Worm (Caenorhabditis elegans) whole organism, L2 larva: Measurements from ENCODE around the gene C33C12.1.
A peak's percentile ranks its signal among the peaks of the same experiment; 100 is the strongest.

Experiments used
- C34F6.9 ChIP-seq: fragments of 150-350 bp; optimal IDR thresholded peaks from 2 replicates; lab custom pipeline; 2014; ENCODE audit warnings: missing biosample characterization, missing genetic modification characterization
- F13H6.1 ChIP-seq: sonication (generic microtip); optimal IDR thresholded peaks from 2 replicates; lab custom pipeline; 2016; ENCODE audit warnings: missing genetic modification characterization, missing compliant biosample characterization
- Y55F3AM.14 ChIP-seq: fragments of 200-800 bp; sonication (Bioruptor generic); optimal IDR thresholded peaks from 2 replicates; lab custom pipeline; 2018; ENCODE audit warnings: mild to moderate bottlenecking, missing genetic modification characterization, missing compliant biosample characterization
- ZK546.5 ChIP-seq: sonication (generic microtip); optimal IDR thresholded peaks from 2 replicates; lab custom pipeline; 2017; ENCODE audit warnings: missing biosample characterization, missing genetic modification characterization
- aly-2 ChIP-seq: fragments of 150-350 bp; optimal IDR thresholded peaks from 2 replicates; lab custom pipeline; 2014; ENCODE audit warnings: missing biosample characterization, missing genetic modification characterization
- ama-1 ChIP-seq: fragments of 150-350 bp; optimal IDR thresholded peaks from 2 replicates; lab custom pipeline; 2018; ENCODE audit warnings: inconsistent platforms
- ceh-16 ChIP-seq: fragments of 150-350 bp; optimal IDR thresholded peaks from 2 replicates; lab custom pipeline; 2014; ENCODE audit warnings: missing biosample characterization, missing genetic modification characterization
- crh-2 ChIP-seq: sonication (generic microtip); optimal IDR thresholded peaks from 2 replicates; lab custom pipeline; 2017; ENCODE audit warnings: missing biosample characterization, missing genetic modification characterization
- dmd-4 ChIP-seq: sonication (generic microtip); optimal IDR thresholded peaks from 2 replicates; lab custom pipeline; 2017; ENCODE audit warnings: missing biosample characterization, missing genetic modification characterization
- egl-27 ChIP-seq: sonication (generic microtip); optimal IDR thresholded peaks from 3 replicates; lab custom pipeline; 2017; ENCODE audit warnings: missing biosample characterization, missing genetic modification reagents, missing genetic modification characterization
- elt-1 ChIP-seq: fragments of 150-350 bp; optimal IDR thresholded peaks from 2 replicates; lab custom pipeline; 2014; ENCODE audit warnings: missing biosample characterization, missing genetic modification characterization
- elt-3 ChIP-seq: sonication (generic microtip); optimal IDR thresholded peaks from 2 replicates; lab custom pipeline; 2017; ENCODE audit warnings: missing biosample characterization, missing genetic modification characterization
- fos-1 ChIP-seq: fragments of 150-350 bp; optimal IDR thresholded peaks from 2 replicates; lab custom pipeline; 2014; ENCODE audit warnings: missing biosample characterization, missing genetic modification characterization
- gmeb-1 ChIP-seq: fragments of 150-350 bp; optimal IDR thresholded peaks from 2 replicates; lab custom pipeline; 2014; ENCODE audit warnings: missing biosample characterization, missing genetic modification characterization
- lin-11 ChIP-seq: fragments of 150-350 bp; sonication (generic microtip); optimal IDR thresholded peaks from 2 replicates; lab custom pipeline; 2014; ENCODE audit warnings: missing biosample characterization, missing genetic modification characterization, inconsistent platforms, mixed read lengths
- lin-13 ChIP-seq: fragments of 150-350 bp; optimal IDR thresholded peaks from 2 replicates; lab custom pipeline; 2014; ENCODE audit warnings: missing biosample characterization, missing genetic modification reagents, missing genetic modification characterization
- lin-39 ChIP-seq: fragments of 150-350 bp; optimal IDR thresholded peaks from 2 replicates; lab custom pipeline; 2014; ENCODE audit warnings: missing biosample characterization, missing genetic modification reagents, missing genetic modification characterization
- lsy-2 ChIP-seq, 2 experiments: fragments of 150-350 bp in 1 of 2; sonication (generic microtip) in 1 of 2; optimal IDR thresholded peaks; 2 replicates each; lab custom pipeline; 2014 to 2017; ENCODE audit warnings: missing biosample characterization in 2 of 2, missing genetic modification characterization in 2 of 2
- mab-5 ChIP-seq: fragments of 150-350 bp; optimal IDR thresholded peaks from 2 replicates; lab custom pipeline; 2014; ENCODE audit warnings: missing biosample characterization, missing genetic modification characterization
- mbf-1 ChIP-seq: sonication (generic microtip); optimal IDR thresholded peaks from 2 replicates; lab custom pipeline; 2017; ENCODE audit warnings: missing biosample characterization, missing genetic modification characterization
- mdl-1 ChIP-seq, 2 experiments: fragments of 150-350 bp in 1 of 2; sonication (generic microtip) in 1 of 2; optimal IDR thresholded peaks; 2 replicates each; lab custom pipeline; 2017; ENCODE audit warnings: missing biosample characterization in 2 of 2, missing genetic modification characterization in 2 of 2
- nhr-10 ChIP-seq: sonication (generic microtip); optimal IDR thresholded peaks from 2 replicates; lab custom pipeline; 2017; ENCODE audit warnings: missing biosample characterization, missing genetic modification characterization
- nhr-12 ChIP-seq: fragments of 150-350 bp; optimal IDR thresholded peaks from 2 replicates; lab custom pipeline; 2014; ENCODE audit warnings: missing biosample characterization, missing genetic modification characterization
- nhr-129 ChIP-seq: fragments of 150-350 bp; optimal IDR thresholded peaks from 2 replicates; lab custom pipeline; 2014; ENCODE audit warnings: missing biosample characterization, missing genetic modification characterization
- nhr-23 ChIP-seq: fragments of 150-350 bp; optimal IDR thresholded peaks from 2 replicates; lab custom pipeline; 2014; ENCODE audit warnings: missing biosample characterization, missing genetic modification reagents, missing genetic modification characterization
- nhr-237 ChIP-seq: fragments of 150-350 bp; optimal IDR thresholded peaks from 2 replicates; lab custom pipeline; 2014; ENCODE audit warnings: missing biosample characterization, missing genetic modification characterization
- nhr-25 ChIP-seq: fragments of 150-350 bp; sonication (generic microtip); optimal IDR thresholded peaks from 3 replicates; lab custom pipeline; 2014; ENCODE audit warnings: missing biosample characterization, missing genetic modification characterization
- nhr-6 ChIP-seq: fragments of 150-350 bp; optimal IDR thresholded peaks from 2 replicates; lab custom pipeline; 2014; ENCODE audit warnings: missing biosample characterization, missing genetic modification characterization
- nhr-77 ChIP-seq: fragments of 150-350 bp; optimal IDR thresholded peaks from 2 replicates; lab custom pipeline; 2014; ENCODE audit warnings: missing biosample characterization, missing genetic modification characterization
- peb-1 ChIP-seq: fragments of 150-350 bp; optimal IDR thresholded peaks from 2 replicates; lab custom pipeline; 2014; ENCODE audit warnings: missing biosample characterization, missing genetic modification characterization
- sem-4 ChIP-seq: fragments of 150-350 bp; optimal IDR thresholded peaks from 2 replicates; lab custom pipeline; 2014; ENCODE audit warnings: missing biosample characterization, missing genetic modification reagents, missing genetic modification characterization
- skn-1 ChIP-seq: sonication (generic microtip); optimal IDR thresholded peaks from 2 replicates; lab custom pipeline; 2017; ENCODE audit warnings: missing biosample characterization, missing genetic modification characterization
- sma-9 ChIP-seq, 2 experiments: fragments of 150-350 bp in 1 of 2; sonication (generic microtip) in 1 of 2; optimal IDR thresholded peaks; 2 replicates each; lab custom pipeline; 2014 to 2016; ENCODE audit warnings: missing genetic modification characterization in 2 of 2, mild to moderate bottlenecking in 1 of 2, missing biosample characterization in 1 of 2, missing compliant biosample characterization in 1 of 2, missing genetic modification reagents in 1 of 2, moderate library complexity in 1 of 2
- unc-39 ChIP-seq: fragments of 150-350 bp; optimal IDR thresholded peaks from 2 replicates; lab custom pipeline; 2014; ENCODE audit warnings: missing biosample characterization, missing genetic modification characterization
- unc-55 ChIP-seq: fragments of 150-350 bp; sonication (generic microtip); optimal IDR thresholded peaks from 3 replicates; lab custom pipeline; 2014; ENCODE audit warnings: missing biosample characterization, missing genetic modification reagents, missing genetic modification characterization
- ztf-11 ChIP-seq: sonication (generic microtip); optimal IDR thresholded peaks from 2 replicates; lab custom pipeline; 2017; ENCODE audit warnings: missing biosample characterization, missing genetic modification characterization
- ztf-4 ChIP-seq: fragments of 150-350 bp; optimal IDR thresholded peaks from 2 replicates; lab custom pipeline; 2014; ENCODE audit warnings: missing biosample characterization, missing genetic modification characterization

Gene C33C12.1

ce11 chrII:2204077-2204476, 6.0 kb downstream of the C33C12.1 start, which contains the start of gene Y59C2A.2:
Gene Y59C2A.2 (minus strand): TSS chrII:2204137.
- no peak for TF ChIP-seq fos-1 (tag; lab: Kevin White, UChicago)
- TF ChIP-seq crh-2 (tag; lab: Kevin White, UChicago) = peak; percentile 8
- TF ChIP-seq mab-5 (tag; lab: Kevin White, UChicago) = no peak
- no peak for TF ChIP-seq elt-1 (tag; lab: Kevin White, UChicago)
- TF ChIP-seq unc-55 (GFP tag; lab: Kevin White, UChicago) = peak; percentile 56
- no peak for TF ChIP-seq peb-1 (tag; lab: Kevin White, UChicago)
- TF ChIP-seq ztf-11 (tag; lab: Kevin White, UChicago) = no peak
- TF ChIP-seq gmeb-1 (tag; lab: Kevin White, UChicago) = peak; percentile 92
- TF ChIP-seq nhr-77 (tag; lab: Kevin White, UChicago) = no peak
- TF ChIP-seq ama-1 (lab: Kevin White, UChicago) = no peak
- peak in 1 of 2 experiments; percentile 71 for TF ChIP-seq lsy-2 (tag; optimal IDR thresholded peaks at IDR 0.05; lab: Kevin White, UChicago)
- peak; percentile 53 for TF ChIP-seq lin-13 (GFP tag; lab: Kevin White, UChicago)
- no peak for TF ChIP-seq lin-39 (tag; lab: Kevin White, UChicago)
- no peak for TF ChIP-seq nhr-10 (tag; lab: Kevin White, UChicago)
- TF ChIP-seq sma-9 (GFP tag; optimal IDR thresholded peaks at IDR 0.05; lab: Kevin White, UChicago) = no peak
- TF ChIP-seq sma-9 (tag; optimal IDR thresholded peaks at IDR 0.05; lab: Kevin White, UChicago) = no peak
- TF ChIP-seq nhr-6 (tag; lab: Kevin White, UChicago) = no peak
- TF ChIP-seq C34F6.9 = peak; percentile 27
- TF ChIP-seq nhr-129 (tag; lab: Kevin White, UChicago) = peak; percentile 29

ce11 chrII:2206064-2206722, 8.2 kb downstream of the C33C12.1 start:
- TF ChIP-seq F13H6.1 (tag; lab: Kevin White, UChicago) = no peak
- TF ChIP-seq nhr-237 (tag; lab: Kevin White, UChicago) = no peak
- TF ChIP-seq gmeb-1 (tag; lab: Kevin White, UChicago) = no peak
- TF ChIP-seq ztf-11 (tag; lab: Kevin White, UChicago) = no peak
- no peak for TF ChIP-seq elt-1 (tag; lab: Kevin White, UChicago)
- no peak for TF ChIP-seq ceh-16 (tag; lab: Kevin White, UChicago)
- TF ChIP-seq sma-9 (GFP tag; optimal IDR thresholded peaks at IDR 0.05; lab: Kevin White, UChicago) = no peak
- no peak for TF ChIP-seq sma-9 (tag; optimal IDR thresholded peaks at IDR 0.05; lab: Kevin White, UChicago)
- TF ChIP-seq skn-1 (tag; lab: Kevin White, UChicago) = no peak
- TF ChIP-seq dmd-4 = no peak

ce11 chrII:2207812-2208211, 9.8 kb downstream of the C33C12.1 start, which contains the start of gene Y59C2A.1:
Gene Y59C2A.1 (plus strand): TSS chrII:2208112.
- no peak for TF ChIP-seq nhr-23 (tag; lab: Kevin White, UChicago)
- TF ChIP-seq nhr-6 (tag; lab: Kevin White, UChicago) = no peak
- no peak for TF ChIP-seq aly-2 (tag; lab: Kevin White, UChicago)
- TF ChIP-seq elt-3 = no peak
- TF ChIP-seq lin-11 = no peak
- TF ChIP-seq ceh-16 (tag; lab: Kevin White, UChicago) = no peak
- TF ChIP-seq skn-1 (tag; lab: Kevin White, UChicago) = no peak
- TF ChIP-seq ama-1 (lab: Kevin White, UChicago) = no peak
- no peak for TF ChIP-seq mbf-1 (tag; lab: Kevin White, UChicago)
- no peak for TF ChIP-seq peb-1 (tag; lab: Kevin White, UChicago)
- no peak for TF ChIP-seq unc-39 (tag; lab: Kevin White, UChicago)
- TF ChIP-seq elt-1 (tag; lab: Kevin White, UChicago) = no peak
- TF ChIP-seq C34F6.9 = no peak
- TF ChIP-seq nhr-25 (tag; lab: Kevin White, UChicago) = no peak

- TF ChIP-seq sem-4 (tag; lab: Kevin White, UChicago) = no peak
- TF ChIP-seq ztf-11 (tag; lab: Kevin White, UChicago) = no peak
- no peak for TF ChIP-seq ZK546.5 (tag; lab: Kevin White, UChicago)
- TF ChIP-seq gmeb-1 (tag; lab: Kevin White, UChicago) = no peak
- TF ChIP-seq fos-1 (tag; lab: Kevin White, UChicago) = no peak
- TF ChIP-seq elt-1 (tag; lab: Kevin White, UChicago) = no peak
- no peak for TF ChIP-seq lsy-2 (tag; optimal IDR thresholded peaks at IDR 0.05; lab: Kevin White, UChicago)
- TF ChIP-seq C34F6.9 = no peak
- TF ChIP-seq lin-11 = no peak
- no peak for TF ChIP-seq ztf-4 (tag; lab: Kevin White, UChicago)
- no peak for TF ChIP-seq nhr-10 (tag; lab: Kevin White, UChicago)
- TF ChIP-seq lin-39 (tag; lab: Kevin White, UChicago) = no peak
- TF ChIP-seq mbf-1 (tag; lab: Kevin White, UChicago) = no peak
- no peak for TF ChIP-seq mdl-1 (tag; optimal IDR thresholded peaks at IDR 0.05; lab: Kevin White, UChicago)
- no peak for TF ChIP-seq egl-27 (tag; lab: Kevin White, UChicago)
- TF ChIP-seq mab-5 (tag; lab: Kevin White, UChicago) = no peak
- no peak for TF ChIP-seq Y55F3AM.14 (GFP tag; lab: Kevin White, UChicago)
- no peak for TF ChIP-seq nhr-12 (tag; lab: Kevin White, UChicago)
- no peak for TF ChIP-seq unc-55 (GFP tag; lab: Kevin White, UChicago)
- TF ChIP-seq nhr-237 (tag; lab: Kevin White, UChicago) = no peak
Measured at ce11 chrII:2215512-2215911, 17.5 kb downstream of the C33C12.1 start.
